3 worm cellular contexts compared by ENCODE assay signal in genomic region chrX:12827741-12828408, ce11.
TF ChIP-seq lines count a peak whose summit lies in the region.

No protein-coding gene starts in this region.

TF ChIP-seq in whole organism, L1 larva, 84 proteins besides CTCF, POLR2A, EP300 and RAD21:
- no peak for TF ChIP-seq ceh-63 (GFP tag; optimal IDR thresholded peaks at IDR 0.05; lab: Kevin White, UChicago)
- no peak for TF ChIP-seq nhr-85 (tag; lab: Kevin White, UChicago)
- peak; percentile 12 for TF ChIP-seq lin-14 (GFP tag; optimal IDR thresholded peaks at IDR 0.05; lab: Kevin White, UChicago)
- TF ChIP-seq pax-3 (tag; optimal IDR thresholded peaks at IDR 0.05; lab: Kevin White, UChicago): no peak
- no peak for TF ChIP-seq zag-1 (tag; optimal IDR thresholded peaks at IDR 0.05; lab: Kevin White, UChicago)
- TF ChIP-seq nhr-47 (tag; optimal IDR thresholded peaks at IDR 0.05; lab: Kevin White, UChicago): no peak
- no peak for TF ChIP-seq F16B12.6 (tag; optimal IDR thresholded peaks at IDR 0.05; lab: Kevin White, UChicago)
- TF ChIP-seq egl-27 (tag; optimal IDR thresholded peaks at IDR 0.05; lab: Kevin White, UChicago): no peak
- TF ChIP-seq unc-62 (GFP tag; optimal IDR thresholded peaks at IDR 0.05; lab: Kevin White, UChicago): no peak
- no peak for TF ChIP-seq ama-1 (optimal IDR thresholded peaks at IDR 0.05; lab: Kevin White, UChicago)
- TF ChIP-seq C34B4.2 (tag; optimal IDR thresholded peaks at IDR 0.05; lab: Kevin White, UChicago): no peak
- TF ChIP-seq dsc-1 (tag; optimal IDR thresholded peaks at IDR 0.05; lab: Kevin White, UChicago): no peak
- no peak for TF ChIP-seq efl-1 (optimal IDR thresholded peaks at IDR 0.05; lab: Kevin White, UChicago)
- TF ChIP-seq efl-1 (GFP tag; optimal IDR thresholded peaks at IDR 0.05 in 1 of 2; lab: Kevin White, UChicago): peak in 1 of 2 experiments; percentile 87
- no peak for TF ChIP-seq lin-35 (GFP tag; optimal IDR thresholded peaks at IDR 0.05; lab: Kevin White, UChicago)
- no peak for TF ChIP-seq unc-86 (tag; optimal IDR thresholded peaks at IDR 0.05; lab: Kevin White, UChicago)

TF ChIP-seq in whole organism, L3 larva, 47 proteins besides CTCF, POLR2A, EP300 and RAD21:
- TF ChIP-seq fkh-2 (tag; optimal IDR thresholded peaks at IDR 0.05; lab: Kevin White, UChicago): no peak
- TF ChIP-seq ceh-16 (tag; optimal IDR thresholded peaks at IDR 0.05; lab: Kevin White, UChicago): no peak
- TF ChIP-seq skn-1 (tag; optimal IDR thresholded peaks at IDR 0.05; lab: Kevin White, UChicago): no peak
- TF ChIP-seq hmg-11 (tag; optimal IDR thresholded peaks at IDR 0.05; lab: Kevin White, UChicago): peak; percentile 19
- TF ChIP-seq egl-5 (tag; optimal IDR thresholded peaks at IDR 0.05; lab: Kevin White, UChicago): no peak
- TF ChIP-seq nfya-1 (tag; optimal IDR thresholded peaks at IDR 0.05; lab: Kevin White, UChicago; ENCODE audit: insufficient read depth): peak; percentile 43
- TF ChIP-seq elt-1 (tag; optimal IDR thresholded peaks at IDR 0.05; lab: Kevin White, UChicago): no peak
- TF ChIP-seq jun-1 (tag; optimal IDR thresholded peaks at IDR 0.05; lab: Kevin White, UChicago): no peak
- peak; percentile 53 for TF ChIP-seq lin-39 (tag; optimal IDR thresholded peaks at IDR 0.05; lab: Kevin White, UChicago)

TF ChIP-seq in whole organism, L4 larva, 104 proteins besides CTCF, POLR2A, EP300 and RAD21:
- TF ChIP-seq spr-3 (GFP tag; optimal IDR thresholded peaks at IDR 0.05; lab: Kevin White, UChicago): no peak
- TF ChIP-seq aha-1 (tag; lab: Kevin White, UChicago): peak; percentile 52
- no peak for TF ChIP-seq attf-4 (tag; optimal IDR thresholded peaks at IDR 0.05; lab: Kevin White, UChicago)
- peak in 1 of 2 experiments; percentile 97 for TF ChIP-seq unc-62 (GFP tag; optimal IDR thresholded peaks at IDR 0.05 in 1 of 2; lab: Kevin White, UChicago)
- no peak for TF ChIP-seq unc-62 (tag; optimal IDR thresholded peaks at IDR 0.05; lab: Kevin White, UChicago)
- TF ChIP-seq aly-2 (tag; optimal IDR thresholded peaks at IDR 0.05; lab: Kevin White, UChicago): no peak
- no peak for TF ChIP-seq nhr-6 (tag; optimal IDR thresholded peaks at IDR 0.05; lab: Kevin White, UChicago)

Comparison
In these comparisons a context has a peak if more than half of its experiments do, and no peak if none do; other contexts are left out.
1. Of the 29 proteins assayed by ChIP-seq in both whole organism, L4 larva and whole organism, L1 larva: peak only in whole organism, L4 larva: aha-1; only in whole organism, L1 larva: none; in both: none; in neither: 27; mixed calls (peak in some experiments, not most) for 1.